Fruit fly (Drosophila melanogaster) whole organism, embryonic: Measurements from ENCODE around the gene Efhc1.1.

Experiments
- CG10267 ChIP-seq: fragments of 200-800 bp; sonication (Bioruptor generic); optimal IDR thresholded peaks from 2 replicates; lab custom pipeline; 2018; ENCODE audit warnings: missing biosample characterization, mild to moderate bottlenecking, missing genetic modification characterization, moderate library complexity
- CG11093 ChIP-seq: fragments of 200-800 bp; sonication (Bioruptor generic); IDR thresholded peaks from 3 replicates; pipeline ENCODE4 v1.3.6; 2022; ENCODE audit warnings: missing biosample characterization, missing genetic modification characterization
- CG11696 ChIP-seq: fragments of 200-800 bp; sonication (Bioruptor generic); IDR thresholded peaks from 2 replicates; pipeline ENCODE4 v1.3.6; 2022; ENCODE audit warnings: missing biosample characterization, missing genetic modification characterization
- CG14050 ChIP-seq: fragments of 200-800 bp; sonication (Bioruptor generic); IDR thresholded peaks from 3 replicates; pipeline ENCODE4 v1.3.6; 2022; ENCODE audit warnings: missing biosample characterization, missing genetic modification characterization
- CG15514 ChIP-seq: fragments of 200-800 bp; sonication (Bioruptor generic); optimal IDR thresholded peaks from 3 replicates; lab custom pipeline; 2017; ENCODE audit warnings: missing biosample characterization, missing genetic modification characterization, mild to moderate bottlenecking, moderate library complexity, missing genetic modification reagents
- CG18599 ChIP-seq: fragments of 200-800 bp; sonication (Bioruptor generic); optimal IDR thresholded peaks from 3 replicates; lab custom pipeline; 2017; ENCODE audit warnings: missing biosample characterization, missing genetic modification characterization, mild to moderate bottlenecking, moderate library complexity, missing genetic modification reagents
- CG2120 ChIP-seq: fragments of 200-800 bp; sonication (Bioruptor generic); optimal IDR thresholded peaks from 3 replicates; lab custom pipeline; 2016; ENCODE audit warnings: missing biosample characterization, missing genetic modification characterization
- CG2129 ChIP-seq: fragments of 200-800 bp; sonication (Bioruptor generic); IDR thresholded peaks from 2 replicates; pipeline ENCODE4 v1.3.6; 2022; ENCODE audit warnings: missing biosample characterization, missing genetic modification characterization; ENCODE audit not compliant: partially characterized antibody
- CG3281 ChIP-seq: fragments of 200-800 bp; sonication (Bioruptor generic); optimal IDR thresholded peaks from 3 replicates; lab custom pipeline; 2017; ENCODE audit warnings: missing biosample characterization, mild to moderate bottlenecking, missing genetic modification characterization
- CG6689 ChIP-seq: fragments of 200-800 bp; sonication (Bioruptor generic); IDR thresholded peaks from 2 replicates; pipeline ENCODE4 v1.3.6; 2022; ENCODE audit warnings: missing biosample characterization, missing genetic modification characterization
- CG7271 ChIP-seq: fragments of 200-800 bp; sonication (Bioruptor generic); optimal IDR thresholded peaks from 2 replicates; lab custom pipeline; 2018; ENCODE audit warnings: missing biosample characterization, mild to moderate bottlenecking, missing genetic modification characterization, moderate library complexity
- CG7357 ChIP-seq: fragments of 200-800 bp; sonication (Bioruptor generic); IDR thresholded peaks from 3 replicates; pipeline ENCODE4 v1.3.6; 2022; ENCODE audit warnings: missing biosample characterization, missing genetic modification characterization
- CG7786 ChIP-seq: fragments of 200-800 bp; sonication (Bioruptor generic); optimal IDR thresholded peaks from 2 replicates; lab custom pipeline; 2016; ENCODE audit warnings: missing biosample characterization, missing genetic modification characterization
- CTCF ChIP-seq: fragments of 200-800 bp; sonication (Bioruptor generic); optimal IDR thresholded peaks from 2 replicates; lab custom pipeline; 2017; ENCODE audit warnings: missing biosample characterization, mild to moderate bottlenecking, missing genetic modification characterization, moderate library complexity
- CkIIα-i1 ChIP-seq: fragments of 200-800 bp; sonication (Bioruptor generic); IDR thresholded peaks from 2 replicates; pipeline ENCODE4 v1.3.6; 2022; ENCODE audit warnings: missing biosample characterization, missing genetic modification characterization
- CoRest ChIP-seq: fragments of 200-800 bp; sonication (Bioruptor generic); optimal IDR thresholded peaks from 3 replicates; lab custom pipeline; 2018; ENCODE audit warnings: missing biosample characterization, mild to moderate bottlenecking, missing genetic modification characterization, moderate library complexity
- D19A ChIP-seq: fragments of 200-800 bp; optimal IDR thresholded peaks from 3 replicates; lab custom pipeline; 2019; ENCODE audit warnings: missing biosample characterization, mild to moderate bottlenecking, missing genetic modification characterization, moderate library complexity
- D19B ChIP-seq: fragments of 200-800 bp; sonication (Bioruptor generic); optimal IDR thresholded peaks from 2 replicates; lab custom pipeline; 2017; ENCODE audit warnings: missing biosample characterization, mild to moderate bottlenecking, missing genetic modification characterization
- Dip3 ChIP-seq: fragments of 200-800 bp; sonication (Bioruptor generic); optimal IDR thresholded peaks from 3 replicates; lab custom pipeline; 2016; ENCODE audit warnings: missing biosample characterization, missing genetic modification characterization
- ERR ChIP-seq: fragments of 200-800 bp; sonication (Bioruptor generic); optimal IDR thresholded peaks from 2 replicates; lab custom pipeline; 2016; ENCODE audit warnings: missing biosample characterization, missing genetic modification characterization
- HLH3B ChIP-seq: fragments of 200-800 bp; sonication (Bioruptor generic); IDR thresholded peaks from 2 replicates; pipeline ENCODE4 v1.3.6; 2022; ENCODE audit warnings: missing biosample characterization, missing genetic modification characterization
- HLHmδ ChIP-seq: fragments of 200-800 bp; sonication (Bioruptor generic); optimal IDR thresholded peaks from 2 replicates; lab custom pipeline; 2018; ENCODE audit warnings: missing biosample characterization, mild to moderate bottlenecking, missing genetic modification characterization, moderate library complexity
- Hr78 ChIP-seq, 2 experiments: fragments of 200-800 bp in 1 of 2; fragments of >200 bp in 1 of 2; sonication (Bioruptor generic) in 1 of 2; optimal IDR thresholded peaks; 2 replicates each; lab custom pipeline; 2017 to 2019; ENCODE audit warnings: missing biosample characterization in 2 of 2, missing genetic modification characterization in 2 of 2, mild to moderate bottlenecking in 1 of 2, moderate library complexity in 1 of 2
- Kr ChIP-seq: fragments of 200-800 bp; sonication (Bioruptor generic); optimal IDR thresholded peaks from 2 replicates; lab custom pipeline; 2017; ENCODE audit warnings: missing biosample characterization, mild to moderate bottlenecking, missing genetic modification characterization
- Meics ChIP-seq: fragments of 200-800 bp; sonication (Bioruptor generic); optimal IDR thresholded peaks from 2 replicates; lab custom pipeline; 2017; ENCODE audit warnings: missing biosample characterization, mild to moderate bottlenecking, missing genetic modification characterization
- NFAT ChIP-seq: fragments of 200-800 bp; sonication (Bioruptor generic); IDR thresholded peaks from 2 replicates; pipeline ENCODE4 v1.3.6; 2022; ENCODE audit warnings: missing biosample characterization, missing genetic modification characterization
- Rx ChIP-seq: fragments of 200-800 bp; sonication (Bioruptor generic); IDR thresholded peaks from 2 replicates; pipeline ENCODE4 v1.3.6; 2022; ENCODE audit warnings: missing biosample characterization, missing genetic modification characterization
- Xbp1 ChIP-seq: fragments of 200-800 bp; sonication (Bioruptor generic); optimal IDR thresholded peaks from 3 replicates; lab custom pipeline; 2016; ENCODE audit warnings: missing biosample characterization, mild to moderate bottlenecking, missing genetic modification characterization
- amos ChIP-seq: fragments of 200-800 bp; sonication (Bioruptor generic); IDR thresholded peaks from 2 replicates; pipeline ENCODE4 v1.3.6; 2022; ENCODE audit warnings: missing biosample characterization, missing genetic modification characterization; ENCODE audit not compliant: partially characterized antibody
- bowl ChIP-seq: fragments of 200-800 bp; sonication (Bioruptor generic); IDR thresholded peaks from 2 replicates; pipeline ENCODE4 v1.3.6; 2022; ENCODE audit warnings: missing biosample characterization, missing genetic modification characterization
- chm ChIP-seq: fragments of 200-800 bp; sonication (Bioruptor generic); IDR thresholded peaks from 2 replicates; pipeline ENCODE4 v1.3.6; 2022; ENCODE audit warnings: missing biosample characterization, missing genetic modification characterization
- corto ChIP-seq: fragments of 200-800 bp; sonication (Bioruptor generic); optimal IDR thresholded peaks from 2 replicates; lab custom pipeline; 2016; ENCODE audit warnings: missing biosample characterization, mild to moderate bottlenecking, missing genetic modification characterization, moderate library complexity
- fd102C ChIP-seq: fragments of 200-800 bp; sonication (Bioruptor generic); optimal IDR thresholded peaks from 2 replicates; lab custom pipeline; 2018; ENCODE audit warnings: missing biosample characterization, mild to moderate bottlenecking, missing genetic modification characterization, moderate library complexity
- fd3F ChIP-seq: fragments of 200-800 bp; sonication (Bioruptor generic); optimal IDR thresholded peaks from 2 replicates; lab custom pipeline; 2018; ENCODE audit warnings: missing biosample characterization, mild to moderate bottlenecking, missing genetic modification characterization, moderate library complexity
- grau ChIP-seq: fragments of 200-800 bp; optimal IDR thresholded peaks from 3 replicates; lab custom pipeline; 2019; ENCODE audit warnings: missing biosample characterization, mild to moderate bottlenecking, missing genetic modification characterization, moderate library complexity
- grn ChIP-seq: fragments of 200-800 bp; sonication (Bioruptor generic); optimal IDR thresholded peaks from 3 replicates; lab custom pipeline; 2017; ENCODE audit warnings: missing biosample characterization, missing genetic modification characterization
- gsb-n ChIP-seq: fragments of 200-800 bp; sonication (Bioruptor generic); optimal IDR thresholded peaks from 3 replicates; lab custom pipeline; 2018; ENCODE audit warnings: missing biosample characterization, mild to moderate bottlenecking, missing genetic modification characterization
- luna ChIP-seq: fragments of 200-800 bp; sonication (Bioruptor generic); optimal IDR thresholded peaks from 2 replicates; lab custom pipeline; 2016; ENCODE audit warnings: missing biosample characterization, missing genetic modification characterization
- mam ChIP-seq: fragments of 200-800 bp; sonication (Bioruptor generic); optimal IDR thresholded peaks from 3 replicates; lab custom pipeline; 2016; ENCODE audit warnings: missing biosample characterization, missing genetic modification characterization
- onecut ChIP-seq: fragments of 200-800 bp; sonication (Bioruptor generic); IDR thresholded peaks from 2 replicates; pipeline ENCODE4 v1.3.6; 2022; ENCODE audit warnings: missing biosample characterization, missing genetic modification characterization
- phol ChIP-seq: fragments of 200-800 bp; sonication (Bioruptor generic); optimal IDR thresholded peaks from 3 replicates; lab custom pipeline; 2018; ENCODE audit warnings: missing biosample characterization, mild to moderate bottlenecking, missing genetic modification characterization, moderate library complexity
- slbo ChIP-seq: fragments of 200-800 bp; sonication (Bioruptor generic); IDR thresholded peaks from 2 replicates; pipeline ENCODE4 v1.3.6; 2022; ENCODE audit warnings: missing biosample characterization, missing genetic modification characterization
- slp2 ChIP-seq: fragments of 200-800 bp; sonication (Bioruptor generic); optimal IDR thresholded peaks from 2 replicates; lab custom pipeline; 2016; ENCODE audit warnings: missing biosample characterization, missing genetic modification characterization
- sr ChIP-seq: fragments of 200-800 bp; sonication (Bioruptor generic); IDR thresholded peaks from 3 replicates; pipeline ENCODE4 v1.3.6; 2022; ENCODE audit warnings: missing biosample characterization, missing genetic modification characterization
- tin ChIP-seq: fragments of 200-800 bp; sonication (Bioruptor generic); optimal IDR thresholded peaks from 3 replicates; lab custom pipeline; 2016; ENCODE audit warnings: missing biosample characterization, missing genetic modification characterization
- tll ChIP-seq, 2 experiments: fragments of 200-800 bp in 1 of 2; fragments of >200 bp in 1 of 2; sonication (Bioruptor generic) in 1 of 2; optimal IDR thresholded peaks; 2 replicates each; lab custom pipeline; 2017 to 2019; ENCODE audit warnings: missing biosample characterization in 2 of 2, missing genetic modification characterization in 2 of 2, mild to moderate bottlenecking in 1 of 2, moderate library complexity in 1 of 2
- trh ChIP-seq: fragments of 200-800 bp; sonication (Bioruptor generic); optimal IDR thresholded peaks from 2 replicates; lab custom pipeline; 2016; ENCODE audit warnings: missing biosample characterization, missing genetic modification characterization
- wek ChIP-seq: fragments of 200-800 bp; sonication (Bioruptor generic); optimal IDR thresholded peaks from 3 replicates; lab custom pipeline; 2018; ENCODE audit warnings: missing biosample characterization, mild to moderate bottlenecking, missing genetic modification characterization, moderate library complexity
- z ChIP-seq: fragments of 200-800 bp; sonication (Bioruptor generic); IDR thresholded peaks from 3 replicates; pipeline ENCODE4 v1.3.6; 2022; ENCODE audit warnings: missing biosample characterization, missing genetic modification characterization
- zf30C ChIP-seq: fragments of 200-800 bp; sonication (Bioruptor generic); optimal IDR thresholded peaks from 3 replicates; lab custom pipeline; 2018; ENCODE audit warnings: missing biosample characterization, mild to moderate bottlenecking, missing genetic modification characterization
- zfh1 ChIP-seq: fragments of 200-800 bp; sonication (Bioruptor generic); IDR thresholded peaks from 3 replicates; pipeline ENCODE4 v1.3.6; 2022; ENCODE audit warnings: missing biosample characterization, missing genetic modification characterization

Gene Efhc1.1

DNA sequence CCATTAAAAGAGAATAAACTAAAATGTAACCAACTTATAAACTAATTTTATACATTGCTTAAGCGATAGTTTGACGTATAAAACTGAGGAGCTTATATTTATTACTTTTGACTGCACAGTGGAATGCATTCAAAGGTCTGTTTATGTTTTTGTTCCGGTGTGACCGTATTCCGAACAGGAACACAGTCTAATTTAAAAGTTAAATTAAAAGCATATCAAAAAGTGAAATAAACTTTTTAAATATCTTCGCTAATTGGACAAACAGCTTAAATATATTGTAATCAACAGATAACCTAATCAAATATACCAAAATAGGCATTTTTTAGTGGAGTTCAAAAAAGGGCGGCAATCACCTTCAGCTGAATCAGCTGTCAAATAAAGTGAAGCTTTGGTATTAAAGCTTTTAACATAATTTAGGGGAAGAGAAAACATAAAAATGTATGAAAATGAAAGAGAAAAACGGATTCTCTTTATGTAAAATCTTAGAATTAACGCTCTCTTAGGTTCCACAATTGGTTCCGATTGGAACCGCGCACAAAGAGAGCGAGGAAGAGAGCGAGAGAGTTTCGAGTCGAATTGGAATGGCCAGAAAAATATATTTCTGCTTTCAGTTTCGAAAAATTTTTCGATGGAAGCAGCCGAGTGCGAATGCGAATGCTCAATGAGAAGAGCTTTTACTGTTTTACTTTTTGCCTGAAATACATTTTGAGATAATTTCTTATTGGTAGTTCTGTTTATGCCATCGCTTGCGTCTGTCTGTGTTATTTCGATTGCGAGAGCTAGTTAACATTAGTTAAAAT, 20.5 kb upstream of the Efhc1.1 start, which contains the start of the genes PGRP-LE and sd:
PGRP-LE (minus strand) TSS at position 117 of the 800 bp plus-strand sequence.
sd (plus strand) TSS at position 607 of the 800 bp plus-strand sequence.
- no peak for TF ChIP-seq zfh1 (GFP tag; lab: Robert Waterston, UW)
- no peak for TF ChIP-seq fd3F (GFP tag; lab: Kevin White, UChicago)
- TF ChIP-seq Rx (GFP tag; lab: Robert Waterston, UW) = no peak
- no peak for TF ChIP-seq Xbp1 (GFP tag; lab: Kevin White, UChicago)
- no peak for TF ChIP-seq CG3281 (GFP tag; lab: Kevin White, UChicago)
- no peak for TF ChIP-seq zf30C (GFP tag; lab: Kevin White, UChicago)
- no peak for TF ChIP-seq CG11696
- TF ChIP-seq slp2 (GFP tag; lab: Kevin White, UChicago) = no peak
- TF ChIP-seq luna (GFP tag; lab: Kevin White, UChicago) = no peak
- no peak for TF ChIP-seq CG18599
- no peak for TF ChIP-seq wek
- TF ChIP-seq slbo (GFP tag; lab: Robert Waterston, UW) = no peak
- no peak for TF ChIP-seq tll (GFP tag; optimal IDR thresholded peaks at IDR 0.05; lab: Kevin White, UChicago)
- TF ChIP-seq CkIIα-i1 (GFP tag; lab: Robert Waterston, UW) = no peak
- TF ChIP-seq gsb-n (tag; lab: Kevin White, UChicago) = no peak
- TF ChIP-seq D19B (GFP tag; lab: Kevin White, UChicago) = no peak
- TF ChIP-seq CG10267 = no peak
- TF ChIP-seq CG11093 = no peak
- no peak for TF ChIP-seq phol (tag; lab: Kevin White, UChicago)
- TF ChIP-seq CG2120 = peak; percentile 16
- peak; percentile 12 for TF ChIP-seq CoRest (tag; lab: Kevin White, UChicago)
- TF ChIP-seq grau (tag; lab: Kevin White, UChicago) = no peak
- TF ChIP-seq Meics (GFP tag; lab: Kevin White, UChicago) = no peak
- TF ChIP-seq CG7271 (tag; lab: Kevin White, UChicago) = no peak
- TF ChIP-seq tin (GFP tag; lab: Kevin White, UChicago) = no peak
- no peak for TF ChIP-seq CG2129 (GFP tag; lab: Robert Waterston, UW)
- no peak for TF ChIP-seq D19A
- no peak for TF ChIP-seq CG7786 (GFP tag; lab: Kevin White, UChicago)
- no peak for TF ChIP-seq onecut
- no peak for TF ChIP-seq fd102C (GFP tag; lab: Kevin White, UChicago)
- no peak for TF ChIP-seq CG7357 (GFP tag; lab: Robert Waterston, UW)
- TF ChIP-seq CTCF (GFP tag; lab: Kevin White, UChicago) = no peak
- TF ChIP-seq Hr78 (GFP tag; optimal IDR thresholded peaks at IDR 0.05; lab: Kevin White, UChicago) = no peak
- TF ChIP-seq corto (GFP tag; lab: Kevin White, UChicago) = no peak
- TF ChIP-seq amos = peak; percentile 21; the same call in 1 of the 2 replicates
- TF ChIP-seq NFAT (GFP tag; lab: Robert Waterston, UW) = no peak
- no peak for TF ChIP-seq CG6689 (GFP tag; lab: Robert Waterston, UW)
- TF ChIP-seq trh (GFP tag; lab: Kevin White, UChicago) = no peak
- no peak for TF ChIP-seq HLHmδ (GFP tag; lab: Kevin White, UChicago)
- TF ChIP-seq ERR (GFP tag; lab: Kevin White, UChicago) = no peak
- TF ChIP-seq sr = no peak
- peak; percentile 77 for TF ChIP-seq z (GFP tag; lab: Robert Waterston, UW)
- no peak for TF ChIP-seq bowl
- TF ChIP-seq grn (GFP tag; lab: Kevin White, UChicago) = no peak
- TF ChIP-seq CG15514 (GFP tag; lab: Kevin White, UChicago) = peak; percentile 83
- TF ChIP-seq CG14050 = no peak
- no peak for TF ChIP-seq HLH3B (GFP tag; lab: Robert Waterston, UW)
- TF ChIP-seq chm (GFP tag; lab: Robert Waterston, UW) = no peak
- TF ChIP-seq Dip3 (GFP tag; lab: Kevin White, UChicago) = no peak
- peak; percentile 8 for TF ChIP-seq mam (GFP tag; lab: Kevin White, UChicago)
- no peak for TF ChIP-seq Kr (GFP tag; lab: Kevin White, UChicago)
